Worm (Caenorhabditis elegans): ENCODE measurements around the gene zzz-1.

DNA sequence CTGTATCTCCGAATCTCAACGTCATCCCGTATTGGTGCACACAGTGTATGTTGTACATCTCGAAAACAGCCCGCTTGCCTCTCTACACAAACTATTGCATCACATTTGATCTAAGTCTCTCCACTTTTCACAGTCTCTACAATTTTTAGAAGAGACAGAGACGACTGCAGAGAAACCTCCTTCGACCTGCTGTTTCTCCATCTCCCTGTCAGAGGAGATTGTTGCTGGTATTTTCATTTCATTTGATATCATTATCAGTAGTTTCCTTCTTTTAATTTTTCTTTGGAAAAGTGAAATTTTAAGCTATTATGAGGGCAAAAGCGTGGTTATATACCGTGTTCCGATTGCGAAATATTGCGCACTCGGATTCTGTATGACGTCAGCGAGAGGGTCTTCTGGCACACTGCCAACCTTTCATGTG lies 31.6 kb upstream of the zzz-1 start:
- TF ChIP-seq nhr-85 (tag) (peak; percentile 87), snpc-4 (tag; optimal IDR thresholded peaks at IDR 0.05) (no peak), fos-1 (tag; optimal IDR thresholded peaks at IDR 0.05) (peak; percentile 62), lin-14 (GFP tag; optimal IDR thresholded peaks at IDR 0.05) (peak; percentile 85), hpl-2 (GFP tag; optimal IDR thresholded peaks at IDR 0.05) (peak; percentile 64), C34B4.2 (tag; optimal IDR thresholded peaks at IDR 0.05) (no peak), pag-3 (tag; optimal IDR thresholded peaks at IDR 0.05; ENCODE audit: borderline replicate concordance, insufficient read depth) (no peak), ztf-4 (tag; optimal IDR thresholded peaks at IDR 0.05) (peak; percentile 16), nhr-77 (tag; optimal IDR thresholded peaks at IDR 0.05) (peak; percentile 79), ama-1 (optimal IDR thresholded peaks at IDR 0.05) (peak; percentile 23), ces-1 (GFP tag; optimal IDR thresholded peaks at IDR 0.05) (no peak), rnt-1 (tag; optimal IDR thresholded peaks at IDR 0.05) (peak; percentile 60), pax-3 (tag; optimal IDR thresholded peaks at IDR 0.05) (no peak), nhr-28 (tag; optimal IDR thresholded peaks at IDR 0.05) (no peak)

Data from whole organism, L1 larva.